Worm (Caenorhabditis elegans): ENCODE results near the gene Y97E10AR.1.

DNA sequence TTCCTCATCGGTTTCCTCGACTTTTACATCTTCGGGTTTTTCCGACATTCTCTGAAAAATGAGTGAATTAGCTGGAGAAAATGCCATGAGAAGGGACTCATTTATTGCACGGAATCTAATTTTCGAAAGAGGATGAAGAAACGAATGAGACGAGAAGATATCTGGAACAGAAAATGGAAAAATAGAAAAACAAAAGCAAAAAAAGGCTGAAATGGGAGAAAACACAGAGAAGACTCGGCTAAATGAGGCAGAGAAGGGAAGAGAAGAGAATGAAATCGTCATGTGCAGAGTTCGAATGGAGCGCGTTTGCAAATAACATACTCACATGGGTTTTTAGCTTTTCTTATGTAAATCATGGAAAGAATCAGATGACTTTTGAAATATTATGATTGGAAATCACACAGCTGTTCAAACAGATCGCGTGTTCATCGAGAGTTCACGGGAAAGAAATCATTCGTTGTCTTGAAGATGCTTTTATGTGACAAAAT lies 12.7 kb downstream of the Y97E10AR.1 start, which contains the start of gene Y97E10AR.6:
- TF ChIP-seq hmg-1.2 (GFP tag; IDR thresholded peaks at IDR 0.05) = no peak
- no peak for TF ChIP-seq nhr-27 (tag; optimal IDR thresholded peaks at IDR 0.05)
- TF ChIP-seq ceh-27 (GFP tag; optimal IDR thresholded peaks at IDR 0.05) = no peak
- peak; percentile 38 for TF ChIP-seq nhr-80 (tag; optimal IDR thresholded peaks at IDR 0.05)
- TF ChIP-seq F22D6.2 (tag; optimal IDR thresholded peaks at IDR 0.05) = no peak
- no peak for TF ChIP-seq ama-1 (optimal IDR thresholded peaks at IDR 0.05)
- no peak for TF ChIP-seq ama-1 (GFP tag; optimal IDR thresholded peaks at IDR 0.05)
- TF ChIP-seq lsy-27 (tag; optimal IDR thresholded peaks at IDR 0.05; ENCODE audit: borderline replicate concordance, insufficient read depth) = no peak
- TF ChIP-seq efl-1 (GFP tag; optimal IDR thresholded peaks at IDR 0.05) = no peak
- TF ChIP-seq unc-130 (GFP tag; optimal IDR thresholded peaks at IDR 0.05) = no peak
- TF ChIP-seq sptf-2 (GFP tag; optimal IDR thresholded peaks at IDR 0.05) = no peak

Data from whole organism, young adult.